Worm (Caenorhabditis elegans): ENCODE measurements around the gene srh-236.

DNA sequence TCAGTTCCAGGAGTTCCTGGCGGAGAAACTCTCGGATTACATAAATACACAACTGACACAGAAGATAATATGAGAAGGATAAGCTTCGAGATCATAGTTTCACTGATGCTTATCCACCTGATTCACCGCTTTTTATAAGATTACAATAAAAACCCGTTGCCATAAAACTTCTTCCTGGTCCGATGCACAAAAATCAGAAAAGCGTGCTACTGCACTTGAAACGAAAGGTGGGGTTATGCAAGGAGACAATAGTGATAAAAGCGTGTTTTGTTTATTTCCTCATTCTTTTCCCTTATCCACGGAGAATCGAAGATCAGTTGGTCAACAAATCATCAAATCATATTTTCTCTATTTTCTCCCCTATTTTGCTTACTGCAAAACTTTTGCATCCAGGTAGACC, 30.7 kb upstream of the srh-236 start, which contains the start of gene Y68A4B.3:
- TF ChIP-seq C34F6.9 (tag; optimal IDR thresholded peaks at IDR 0.05) (no peak), sma-3 (GFP tag; optimal IDR thresholded peaks at IDR 0.05) (no peak)

All from whole organism, L2 larva.